Fruit fly (Drosophila melanogaster) whole organism, embryonic: Measurements from ENCODE around the gene CG5934.

Source experiments
- Abd-B ChIP-seq: fragments of 200-800 bp; sonication (Bioruptor generic); optimal IDR thresholded peaks from 2 replicates; lab custom pipeline; 2018; ENCODE audit warnings: missing biosample characterization, mild to moderate bottlenecking, missing genetic modification characterization, moderate library complexity
- B-H2 ChIP-seq: fragments of 200-800 bp; sonication (Bioruptor generic); optimal IDR thresholded peaks from 2 replicates; lab custom pipeline; 2018; ENCODE audit warnings: missing biosample characterization, mild to moderate bottlenecking, missing genetic modification characterization
- CG10209 ChIP-seq: fragments of 200-800 bp; sonication (Bioruptor generic); optimal IDR thresholded peaks from 3 replicates; lab custom pipeline; 2017; ENCODE audit warnings: missing biosample characterization, mild to moderate bottlenecking, missing genetic modification characterization, missing genetic modification reagents
- CG10462 ChIP-seq: fragments of 200-800 bp; sonication (Bioruptor generic); optimal IDR thresholded peaks from 2 replicates; lab custom pipeline; 2016; ENCODE audit warnings: missing biosample characterization, missing genetic modification characterization
- CG11696 ChIP-seq: fragments of 200-800 bp; sonication (Bioruptor generic); IDR thresholded peaks from 2 replicates; pipeline ENCODE4 v1.3.6; 2022; ENCODE audit warnings: missing biosample characterization, missing genetic modification characterization
- CG12744 ChIP-seq: fragments of 200-800 bp; sonication (Bioruptor generic); optimal IDR thresholded peaks from 2 replicates; lab custom pipeline; 2016; ENCODE audit warnings: missing biosample characterization, missing genetic modification characterization
- CG13287 ChIP-seq: fragments of 200-800 bp; sonication (Bioruptor generic); IDR thresholded peaks from 2 replicates; pipeline ENCODE4 v1.3.6; 2022; ENCODE audit warnings: missing biosample characterization, missing genetic modification characterization; ENCODE audit not compliant: partially characterized antibody
- CG14441 ChIP-seq: fragments of 200-800 bp; sonication (Bioruptor generic); IDR thresholded peaks from 2 replicates; pipeline ENCODE4 v1.3.6; 2022; ENCODE audit warnings: missing biosample characterization, missing genetic modification characterization
- CG14965 ChIP-seq: fragments of 200-800 bp; sonication (Bioruptor generic); optimal IDR thresholded peaks from 2 replicates; lab custom pipeline; 2016; ENCODE audit warnings: missing biosample characterization, missing genetic modification characterization, borderline replicate concordance
- CG16815 ChIP-seq: fragments of 200-800 bp; sonication (Bioruptor generic); optimal IDR thresholded peaks from 3 replicates; lab custom pipeline; 2017; ENCODE audit warnings: missing biosample characterization, mild to moderate bottlenecking, missing genetic modification characterization
- CG1792 ChIP-seq: fragments of 200-800 bp; sonication (Bioruptor generic); optimal IDR thresholded peaks from 2 replicates; lab custom pipeline; 2016; ENCODE audit warnings: missing biosample characterization, missing genetic modification characterization
- CG18599 ChIP-seq: fragments of 200-800 bp; sonication (Bioruptor generic); optimal IDR thresholded peaks from 3 replicates; lab custom pipeline; 2017; ENCODE audit warnings: missing biosample characterization, missing genetic modification characterization, mild to moderate bottlenecking, moderate library complexity, missing genetic modification reagents
- CG2116 ChIP-seq: fragments of 200-800 bp; sonication (Bioruptor generic); optimal IDR thresholded peaks from 3 replicates; lab custom pipeline; 2018; ENCODE audit warnings: missing biosample characterization, mild to moderate bottlenecking, missing genetic modification characterization
- CG2712 ChIP-seq: fragments of 200-800 bp; optimal IDR thresholded peaks from 3 replicates; lab custom pipeline; 2019; ENCODE audit warnings: missing biosample characterization, mild to moderate bottlenecking, missing genetic modification characterization, moderate library complexity
- CG3281 ChIP-seq: fragments of 200-800 bp; sonication (Bioruptor generic); optimal IDR thresholded peaks from 3 replicates; lab custom pipeline; 2017; ENCODE audit warnings: missing biosample characterization, mild to moderate bottlenecking, missing genetic modification characterization
- CG34422 ChIP-seq: fragments of 200-800 bp; sonication (Bioruptor generic); IDR thresholded peaks from 3 replicates; pipeline ENCODE4 v1.3.6; 2022; ENCODE audit warnings: missing biosample characterization, missing genetic modification characterization
- CG4328 ChIP-seq: fragments of 200-800 bp; sonication (Bioruptor generic); optimal IDR thresholded peaks from 3 replicates; lab custom pipeline; 2017; ENCODE audit warnings: missing biosample characterization, missing genetic modification reagents, missing genetic modification characterization
- CG4707 ChIP-seq: fragments of 200-800 bp; sonication (Bioruptor generic); optimal IDR thresholded peaks from 2 replicates; lab custom pipeline; 2018; ENCODE audit warnings: missing biosample characterization, mild to moderate bottlenecking, missing genetic modification characterization, moderate library complexity
- CG4730 ChIP-seq: fragments of 200-800 bp; sonication (Bioruptor generic); IDR thresholded peaks from 2 replicates; pipeline ENCODE4 v1.3.6; 2022; ENCODE audit warnings: missing biosample characterization, missing genetic modification characterization
- CG7987 ChIP-seq: fragments of 200-800 bp; sonication (Bioruptor generic); optimal IDR thresholded peaks from 2 replicates; lab custom pipeline; 2018; ENCODE audit warnings: missing biosample characterization, mild to moderate bottlenecking, missing genetic modification characterization, moderate library complexity
- CG8281 ChIP-seq: fragments of 200-800 bp; sonication (Bioruptor generic); optimal IDR thresholded peaks from 2 replicates; lab custom pipeline; 2018; ENCODE audit warnings: missing biosample characterization, mild to moderate bottlenecking, missing genetic modification characterization, moderate library complexity
- CG8478 ChIP-seq: fragments of >200 bp; optimal IDR thresholded peaks from 2 replicates; lab custom pipeline; 2018
- Deaf1 ChIP-seq: fragments of 200-800 bp; optimal IDR thresholded peaks from 3 replicates; lab custom pipeline; 2019; ENCODE audit warnings: missing biosample characterization, mild to moderate bottlenecking, missing genetic modification characterization, moderate library complexity
- ERR ChIP-seq: fragments of 200-800 bp; sonication (Bioruptor generic); optimal IDR thresholded peaks from 2 replicates; lab custom pipeline; 2016; ENCODE audit warnings: missing biosample characterization, missing genetic modification characterization
- Ets65A ChIP-seq: fragments of 200-800 bp; sonication (Bioruptor generic); peaks from one replicate; lab custom pipeline; 2016; ENCODE audit warnings: missing biosample characterization, missing genetic modification characterization
- Fer1 ChIP-seq: fragments of 200-800 bp; sonication (Bioruptor generic); optimal IDR thresholded peaks from 2 replicates; lab custom pipeline; 2017; ENCODE audit warnings: missing biosample characterization, mild to moderate bottlenecking, missing genetic modification characterization
- Fer3 ChIP-seq: fragments of 200-800 bp; sonication (Bioruptor generic); optimal IDR thresholded peaks from 2 replicates; lab custom pipeline; 2018; ENCODE audit warnings: missing biosample characterization, mild to moderate bottlenecking, missing genetic modification characterization, moderate library complexity
- Nf-YA ChIP-seq: fragments of 200-800 bp; sonication (Bioruptor generic); IDR thresholded peaks from 2 replicates; pipeline ENCODE4 v1.3.6; 2022; ENCODE audit warnings: missing biosample characterization, missing genetic modification characterization
- Nf-YB ChIP-seq: fragments of 200-800 bp; sonication (Bioruptor generic); optimal IDR thresholded peaks from 3 replicates; lab custom pipeline; 2019; ENCODE audit warnings: missing biosample characterization, mild to moderate bottlenecking, missing genetic modification characterization, moderate library complexity
- Oaz ChIP-seq: fragments of 200-800 bp; sonication (Bioruptor generic); IDR thresholded peaks from 2 replicates; pipeline ENCODE4 v1.3.6; 2022; ENCODE audit warnings: missing biosample characterization, missing genetic modification characterization
- Ravus ChIP-seq: fragments of 200-800 bp; sonication (Bioruptor generic); IDR thresholded peaks from 2 replicates; pipeline ENCODE4 v1.3.6; 2022; ENCODE audit warnings: missing biosample characterization, missing genetic modification characterization
- Sry-δ ChIP-seq: fragments of 200-800 bp; sonication (Bioruptor generic); optimal IDR thresholded peaks from 2 replicates; lab custom pipeline; 2016; ENCODE audit warnings: missing biosample characterization, missing genetic modification characterization
- YL-1 ChIP-seq: fragments of 200-800 bp; sonication (Bioruptor generic); optimal IDR thresholded peaks from 3 replicates; lab custom pipeline; 2017; ENCODE audit warnings: missing biosample characterization, mild to moderate bottlenecking, missing genetic modification characterization
- br ChIP-seq: fragments of >200 bp; optimal IDR thresholded peaks from 2 replicates; lab custom pipeline; 2017
- bsh ChIP-seq, 2 experiments: fragments of 200-800 bp; sonication (Bioruptor generic); optimal IDR thresholded peaks; 2 replicates each; lab custom pipeline; 2017 to 2018; ENCODE audit warnings: mild to moderate bottlenecking in 2 of 2, missing biosample characterization in 2 of 2, missing genetic modification characterization in 2 of 2, moderate library complexity in 1 of 2
- caup ChIP-seq: fragments of 200-800 bp; sonication (Bioruptor generic); optimal IDR thresholded peaks from 3 replicates; lab custom pipeline; 2017; ENCODE audit warnings: missing biosample characterization, mild to moderate bottlenecking, missing genetic modification characterization, moderate library complexity; ENCODE audit not compliant: severe bottlenecking
- dati ChIP-seq: fragments of 200-800 bp; sonication (Bioruptor generic); IDR thresholded peaks from 2 replicates; pipeline ENCODE4 v1.3.6; 2022; ENCODE audit warnings: missing biosample characterization, missing genetic modification characterization
- dimm ChIP-seq: fragments of 200-800 bp; sonication (Bioruptor generic); IDR thresholded peaks from 2 replicates; pipeline ENCODE4 v1.3.6; 2022; ENCODE audit warnings: missing biosample characterization, missing genetic modification characterization
- disco-r ChIP-seq: fragments of 200-800 bp; sonication (Bioruptor generic); optimal IDR thresholded peaks from 2 replicates; lab custom pipeline; 2016; ENCODE audit warnings: missing biosample characterization, missing genetic modification characterization
- dmrt11E ChIP-seq: fragments of 200-800 bp; sonication (Bioruptor generic); optimal IDR thresholded peaks from 3 replicates; lab custom pipeline; 2018; ENCODE audit warnings: missing biosample characterization, mild to moderate bottlenecking, missing genetic modification characterization, moderate library complexity
- fd3F ChIP-seq: fragments of 200-800 bp; sonication (Bioruptor generic); optimal IDR thresholded peaks from 2 replicates; lab custom pipeline; 2018; ENCODE audit warnings: missing biosample characterization, mild to moderate bottlenecking, missing genetic modification characterization, moderate library complexity
- fd96Cb ChIP-seq: fragments of 200-800 bp; sonication (Bioruptor generic); optimal IDR thresholded peaks from 2 replicates; lab custom pipeline; 2018; ENCODE audit warnings: missing biosample characterization, mild to moderate bottlenecking, missing genetic modification characterization, moderate library complexity
- hbn ChIP-seq: fragments of 200-800 bp; sonication (Bioruptor generic); IDR thresholded peaks from 2 replicates; pipeline ENCODE4 v1.3.6; 2022; ENCODE audit warnings: missing biosample characterization, missing genetic modification characterization; ENCODE audit not compliant: partially characterized antibody
- jumu ChIP-seq: fragments of 200-800 bp; sonication (Bioruptor generic); optimal IDR thresholded peaks from 3 replicates; lab custom pipeline; 2016; ENCODE audit warnings: missing biosample characterization, missing genetic modification characterization
- row ChIP-seq: fragments of 200-800 bp; sonication (Bioruptor generic); IDR thresholded peaks from 3 replicates; pipeline ENCODE4 v1.3.6; 2022; ENCODE audit warnings: missing biosample characterization, missing genetic modification characterization
- run ChIP-seq: fragments of 200-800 bp; sonication (Bioruptor generic); optimal IDR thresholded peaks from 3 replicates; lab custom pipeline; 2018; ENCODE audit warnings: missing biosample characterization, mild to moderate bottlenecking, missing genetic modification characterization
- slbo ChIP-seq: fragments of 200-800 bp; sonication (Bioruptor generic); IDR thresholded peaks from 2 replicates; pipeline ENCODE4 v1.3.6; 2022; ENCODE audit warnings: missing biosample characterization, missing genetic modification characterization
- unc-4 ChIP-seq: fragments of 200-800 bp; sonication (Bioruptor generic); IDR thresholded peaks from 2 replicates; pipeline ENCODE4 v1.3.6; 2022; ENCODE audit warnings: missing biosample characterization, missing genetic modification characterization; ENCODE audit not compliant: partially characterized antibody
- usp ChIP-seq: fragments of >200 bp; optimal IDR thresholded peaks from 2 replicates; lab custom pipeline; 2017; ENCODE audit warnings: missing biosample characterization, missing genetic modification characterization
- vnd ChIP-seq: fragments of 200-800 bp; sonication (Bioruptor generic); IDR thresholded peaks from 3 replicates; pipeline ENCODE4 v1.3.6; 2022; ENCODE audit warnings: missing biosample characterization, missing genetic modification characterization; ENCODE audit not compliant: partially characterized antibody

The CG5934 gene

dm6 chr3R:27282286-27282685, 8.8 kb downstream of the CG5934 start, which contains the start of gene mrt (continued):
- TF ChIP-seq dimm (GFP tag; lab: Robert Waterston, UW) = no peak
- TF ChIP-seq usp (GFP tag; lab: Kevin White, UChicago) = no peak
- TF ChIP-seq Fer3 (tag; lab: Kevin White, UChicago) = peak; percentile 67
- TF ChIP-seq slbo (GFP tag; lab: Robert Waterston, UW) = peak; percentile 77
- peak; percentile 53 for TF ChIP-seq CG2712 (tag; lab: Kevin White, UChicago)
- peak; percentile 52 for TF ChIP-seq CG4730
- peak; percentile 33 for TF ChIP-seq Nf-YB (GFP tag; lab: Kevin White, UChicago)
- no peak for TF ChIP-seq Ravus (GFP tag; lab: Robert Waterston, UW)
- no peak for TF ChIP-seq br (lab: Kevin White, UChicago)
- peak; percentile 42 for TF ChIP-seq ERR (GFP tag; lab: Kevin White, UChicago)
- peak; percentile 55 for TF ChIP-seq CG18599

- TF ChIP-seq Nf-YA (GFP tag; lab: Robert Waterston, UW) (no peak), CG10462 (GFP tag; lab: Kevin White, UChicago) (no peak), jumu (GFP tag; lab: Kevin White, UChicago) (no peak), unc-4 (GFP tag; lab: Robert Waterston, UW) (peak; percentile 56), CG8478 (lab: Kevin White, UChicago) (peak; percentile 28), caup (GFP tag; lab: Kevin White, UChicago) (no peak), Sry-δ (GFP tag; lab: Kevin White, UChicago) (peak; percentile 34), Abd-B (GFP tag; lab: Kevin White, UChicago) (no peak), hbn (GFP tag; lab: Robert Waterston, UW) (peak; percentile 30; the same call in 1 of the 2 replicates), CG4707 (GFP tag; lab: Kevin White, UChicago) (no peak), CG3281 (GFP tag; lab: Kevin White, UChicago) (no peak), dati (no peak), bsh (GFP tag; optimal IDR thresholded peaks at IDR 0.05; lab: Kevin White, UChicago) (no peak), fd96Cb (no peak), dmrt11E (no peak), CG8281 (no peak), CG34422 (GFP tag; lab: Robert Waterston, UW) (peak; percentile 30; the same call in 1 of the 3 replicates), Ets65A (GFP tag; lab: Kevin White, UChicago) (peak; percentile 9), Nf-YB (GFP tag; lab: Kevin White, UChicago) (no peak), fd3F (GFP tag; lab: Kevin White, UChicago) (no peak), CG13287 (GFP tag; lab: Robert Waterston, UW) (peak; percentile 71), CG7987 (GFP tag; lab: Kevin White, UChicago) (no peak), run (no peak), Oaz (GFP tag; lab: Robert Waterston, UW) (no peak), YL-1 (peak; percentile 60), B-H2 (GFP tag; lab: Kevin White, UChicago) (peak; percentile 27), CG14441 (GFP tag; lab: Robert Waterston, UW) (no peak), row (GFP tag; lab: Robert Waterston, UW) (peak; percentile 16; the same call in 1 of the 3 replicates), CG11696 (GFP tag; lab: Robert Waterston, UW) (no peak), CG10209 (no peak), vnd (peak; percentile 58; the same call in 2 of the 3 replicates), CG16815 (no peak), Fer1 (no peak), CG2116 (GFP tag; lab: Kevin White, UChicago) (peak; percentile 52), CG14965 (GFP tag; lab: Kevin White, UChicago) (no peak), CG4328 (no peak), CG1792 (GFP tag; lab: Kevin White, UChicago) (no peak), Deaf1 (tag; lab: Kevin White, UChicago) (no peak), CG12744 (GFP tag; lab: Kevin White, UChicago) (no peak), disco-r (GFP tag; lab: Kevin White, UChicago) (no peak)
Measured at dm6 chr3R:27283645-27284044, 10.1 kb downstream of the CG5934 start, which contains the start of gene CG3368. Gene CG3368 (plus strand): TSS chr3R:27283780.
